Worm (Caenorhabditis elegans) whole organism, young adult: Measurements from ENCODE around the gene F20G2.6.

ENCODE experiments used
- B0336.3 ChIP-seq: fragments of 200-800 bp; sonication (Bioruptor generic); IDR thresholded peaks from 2 replicates; pipeline ENCODE4 v1.3.6; 2022; ENCODE audit warnings: missing genetic modification characterization, missing compliant biosample characterization
- C06A6.2 ChIP-seq: fragments of 200-800 bp; sonication (Bioruptor generic); conservative IDR thresholded peaks from 2 replicates; pipeline ENCODE4 v1.3.6; 2022; ENCODE audit warnings: missing genetic modification characterization, missing compliant biosample characterization
- F22D6.2 ChIP-seq: sonication (generic microtip); optimal IDR thresholded peaks from 2 replicates; lab custom pipeline; 2016; ENCODE audit warnings: mild to moderate bottlenecking, missing genetic modification characterization, missing compliant biosample characterization
- F23B12.7 ChIP-seq: sonication (generic microtip); optimal IDR thresholded peaks from 2 replicates; lab custom pipeline; 2017; ENCODE audit warnings: missing genetic modification characterization, mild to moderate bottlenecking, missing compliant biosample characterization, antibody characterized with exemption, moderate library complexity; ENCODE audit not compliant: insufficient read depth
- F52B5.7 ChIP-seq: sonication (generic microtip); optimal IDR thresholded peaks from 2 replicates; lab custom pipeline; 2016; ENCODE audit warnings: mild to moderate bottlenecking, missing genetic modification characterization, missing compliant biosample characterization
- F57A8.1 ChIP-seq: fragments of 200-800 bp; sonication (Bioruptor generic); optimal IDR thresholded peaks from 2 replicates; lab custom pipeline; 2018; ENCODE audit warnings: mild to moderate bottlenecking, missing genetic modification characterization, moderate library complexity, missing compliant biosample characterization
- Y53G8AR.9 ChIP-seq: fragments of 200-800 bp; sonication (Bioruptor generic); conservative IDR thresholded peaks from 2 replicates; pipeline ENCODE4 v1.3.6; 2022; ENCODE audit warnings: missing genetic modification reagents, missing genetic modification characterization, missing compliant biosample characterization
- Y56A3A.18 ChIP-seq: fragments of 200-800 bp; sonication (Bioruptor generic); IDR thresholded peaks from 2 replicates; pipeline ENCODE4 v1.3.6; 2022; ENCODE audit warnings: missing genetic modification reagents, missing genetic modification characterization, missing compliant biosample characterization
- Y79H2A.3 ChIP-seq: fragments of 200-800 bp; sonication (Bioruptor generic); conservative IDR thresholded peaks from 2 replicates; pipeline ENCODE4 v1.3.6; 2022; ENCODE audit warnings: missing genetic modification reagents, missing genetic modification characterization, missing compliant biosample characterization
- Y95B8A.8 ChIP-seq: fragments of 200-800 bp; sonication (Bioruptor generic); IDR thresholded peaks from 2 replicates; pipeline ENCODE4 v1.3.6; 2022; ENCODE audit warnings: missing genetic modification reagents, missing genetic modification characterization, missing compliant biosample characterization
- aptf-3 ChIP-seq: fragments of 200-800 bp; sonication (Bioruptor generic); IDR thresholded peaks from 2 replicates; pipeline ENCODE4 v1.3.6; 2022; ENCODE audit warnings: missing genetic modification characterization, missing compliant biosample characterization
- atf-7 ChIP-seq: sonication (generic microtip); optimal IDR thresholded peaks from 2 replicates; lab custom pipeline; 2017; ENCODE audit warnings: mild to moderate bottlenecking, missing genetic modification characterization, missing compliant biosample characterization
- attf-5 ChIP-seq: fragments of 200-800 bp; sonication (Bioruptor generic); optimal IDR thresholded peaks from 2 replicates; lab custom pipeline; 2018; ENCODE audit warnings: mild to moderate bottlenecking, missing genetic modification characterization, missing compliant biosample characterization
- bed-1 ChIP-seq: fragments of 200-800 bp; sonication (Bioruptor generic); IDR thresholded peaks from 2 replicates; pipeline ENCODE4 v1.3.6; 2022; ENCODE audit warnings: missing genetic modification reagents, missing genetic modification characterization, missing compliant biosample characterization
- ccch-3 ChIP-seq: fragments of 200-800 bp; sonication (Bioruptor generic); optimal IDR thresholded peaks from 2 replicates; lab custom pipeline; 2018; ENCODE audit warnings: mild to moderate bottlenecking, missing genetic modification characterization, missing compliant biosample characterization
- cebp-1 ChIP-seq, 2 experiments: fragments of 200-800 bp in 1 of 2; sonication (Bioruptor generic) in 1 of 2; sonication (generic microtip) in 1 of 2; IDR thresholded peaks in 1 of 2; optimal IDR thresholded peaks in 1 of 2; 2 replicates each; pipeline versions ENCODE4 v1.3.6 to Lab custom; 2017 to 2022; ENCODE audit warnings: missing compliant biosample characterization in 2 of 2, missing genetic modification characterization in 2 of 2, mild to moderate bottlenecking in 1 of 2, missing genetic modification reagents in 1 of 2, moderate library complexity in 1 of 2
- cebp-2 ChIP-seq: fragments of 200-800 bp; sonication (Bioruptor generic); IDR thresholded peaks from 2 replicates; pipeline ENCODE4 v1.3.6; 2022; ENCODE audit warnings: missing genetic modification characterization, missing compliant biosample characterization
- ceh-100 ChIP-seq: fragments of 200-800 bp; sonication (Bioruptor generic); IDR thresholded peaks from 2 replicates; pipeline ENCODE4 v1.3.6; 2022; ENCODE audit warnings: missing genetic modification reagents, missing genetic modification characterization, missing compliant biosample characterization
- ceh-79 ChIP-seq: sonication (generic microtip); optimal IDR thresholded peaks from 2 replicates; lab custom pipeline; 2017; ENCODE audit warnings: mild to moderate bottlenecking, missing genetic modification characterization, missing compliant biosample characterization
- dpff-1 ChIP-seq: sonication (generic microtip); optimal IDR thresholded peaks from 2 replicates; lab custom pipeline; 2017; ENCODE audit warnings: mild to moderate bottlenecking, missing genetic modification characterization, missing compliant biosample characterization
- fkh-3 ChIP-seq: sonication (generic microtip); optimal IDR thresholded peaks from 2 replicates; lab custom pipeline; 2016; ENCODE audit warnings: mild to moderate bottlenecking, missing genetic modification characterization, missing compliant biosample characterization
- gei-17 ChIP-seq: fragments of 200-800 bp; sonication (Bioruptor generic); optimal IDR thresholded peaks from 2 replicates; lab custom pipeline; 2018; ENCODE audit warnings: mild to moderate bottlenecking, missing genetic modification characterization, missing compliant biosample characterization
- hmg-1.2 ChIP-seq: fragments of 200-800 bp; sonication (Bioruptor generic); IDR thresholded peaks from 2 replicates; pipeline ENCODE4 v1.3.6; 2022; ENCODE audit warnings: missing genetic modification reagents, missing genetic modification characterization, missing compliant biosample characterization
- lin-35 ChIP-seq, 3 experiments: fragments of 150-350 bp in 2 of 3; sonication (generic microtip) in 1 of 3; optimal IDR thresholded peaks; 2 replicates each; lab custom pipeline; 2014 to 2018; ENCODE audit warnings: missing biosample characterization in 3 of 3, missing genetic modification characterization in 3 of 3, missing genetic modification reagents in 3 of 3
- lin-54 ChIP-seq: fragments of 200-800 bp; sonication (Bioruptor generic); optimal IDR thresholded peaks from 2 replicates; lab custom pipeline; 2018; ENCODE audit warnings: mild to moderate bottlenecking, missing genetic modification characterization, missing compliant biosample characterization
- madf-10 ChIP-seq: sonication (generic microtip); optimal IDR thresholded peaks from 2 replicates; lab custom pipeline; 2016; ENCODE audit warnings: mild to moderate bottlenecking, missing genetic modification characterization, missing compliant biosample characterization
- madf-3 ChIP-seq: fragments of 200-800 bp; sonication (Bioruptor generic); IDR thresholded peaks from 2 replicates; pipeline ENCODE4 v1.3.6; 2022; ENCODE audit warnings: missing genetic modification reagents, missing genetic modification characterization, missing compliant biosample characterization
- nfya-1 ChIP-seq: sonication (generic microtip); optimal IDR thresholded peaks from 2 replicates; lab custom pipeline; 2017; ENCODE audit warnings: antibody characterized with exemption, missing compliant biosample characterization, missing genetic modification characterization, borderline replicate concordance; ENCODE audit not compliant: insufficient read depth
- rpc-1 ChIP-seq, 2 experiments: fragments of 150-350 bp in 1 of 2; sonication (generic microtip) in 1 of 2; optimal IDR thresholded peaks; 2 replicates each; lab custom pipeline; 2014 to 2018; ENCODE audit warnings: missing biosample characterization in 1 of 2, missing genetic modification characterization in 1 of 2, missing genetic modification reagents in 1 of 2, missing genotype in 1 of 2
- tbx-9 ChIP-seq: sonication (generic microtip); optimal IDR thresholded peaks from 2 replicates; lab custom pipeline; 2016; ENCODE audit warnings: borderline replicate concordance, missing genetic modification characterization, inconsistent platforms, missing compliant biosample characterization
- tlf-1 ChIP-seq: fragments of 200-800 bp; sonication (Bioruptor generic); optimal IDR thresholded peaks from 2 replicates; lab custom pipeline; 2018; ENCODE audit warnings: mild to moderate bottlenecking, missing genetic modification characterization, missing compliant biosample characterization
- xnd-1 ChIP-seq: sonication (generic microtip); optimal IDR thresholded peaks from 2 replicates; lab custom pipeline; 2016; ENCODE audit warnings: missing genotype, missing genetic modification reagents, missing genetic modification characterization, missing compliant biosample characterization
- zim-3 ChIP-seq: sonication (generic microtip); optimal IDR thresholded peaks from 2 replicates; lab custom pipeline; 2017; ENCODE audit warnings: mild to moderate bottlenecking, missing genetic modification characterization, moderate library complexity, missing compliant biosample characterization
- ztf-18 ChIP-seq: sonication (generic microtip); optimal IDR thresholded peaks from 2 replicates; lab custom pipeline; 2016; ENCODE audit warnings: missing genotype, mild to moderate bottlenecking, missing genetic modification characterization, missing compliant biosample characterization
- ztf-26 ChIP-seq: sonication (generic microtip); optimal IDR thresholded peaks from 2 replicates; lab custom pipeline; 2017; ENCODE audit warnings: missing genetic modification characterization, missing compliant biosample characterization

Gene F20G2.6

DNA sequence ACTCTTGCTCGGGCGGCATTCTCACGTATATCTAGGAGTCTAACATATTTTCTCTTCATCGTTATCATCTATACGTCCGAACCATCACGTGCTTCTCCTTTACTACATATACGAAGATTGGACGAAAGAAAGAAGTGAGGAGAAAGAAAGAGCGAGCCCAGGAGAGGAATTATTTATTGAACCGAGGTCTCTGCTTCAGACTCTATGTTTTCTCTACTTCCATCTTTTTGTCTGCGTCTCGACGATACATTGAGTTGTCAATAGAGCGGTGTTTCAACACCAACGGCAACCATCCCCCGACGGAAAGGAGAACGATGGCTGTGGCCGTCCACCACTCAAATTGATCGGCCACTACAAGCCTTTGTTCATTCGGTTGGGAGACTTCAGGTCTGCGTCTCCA is 26.5 kb downstream of the F20G2.6 start (continued):
- peak; percentile 61 for TF ChIP-seq madf-10 (tag; lab: Kevin White, UChicago)
- peak; percentile 73; the same call in 1 of the 2 replicates for TF ChIP-seq Y95B8A.8 (GFP tag; lab: Robert Waterston, UW)
- TF ChIP-seq bed-1 (GFP tag; lab: Robert Waterston, UW), result no peak
- TF ChIP-seq Y56A3A.18 (GFP tag; lab: Robert Waterston, UW), result 0 out of 2 replicates have a peak, but pooled peaks have one; percentile 51
- no peak for TF ChIP-seq fkh-3 (tag; lab: Kevin White, UChicago)
- TF ChIP-seq F23B12.7, result peak; percentile 70
- TF ChIP-seq rpc-1 (optimal IDR thresholded peaks at IDR 0.05; lab: Kevin White, UChicago), result no peak
- TF ChIP-seq rpc-1 (tag; optimal IDR thresholded peaks at IDR 0.05; lab: Kevin White, UChicago), result no peak
- TF ChIP-seq cebp-1 (GFP tag; IDR thresholded peaks at IDR 0.05; lab: Robert Waterston, UW), result peak; percentile 72; the same call in 1 of the 2 replicates
- TF ChIP-seq cebp-1 (tag; optimal IDR thresholded peaks at IDR 0.05; lab: Kevin White, UChicago), result peak; percentile 88
- TF ChIP-seq aptf-3 (GFP tag; lab: Robert Waterston, UW), result no peak
- TF ChIP-seq C06A6.2 (GFP tag; lab: Robert Waterston, UW), result no peak
- TF ChIP-seq gei-17 (GFP tag; lab: Kevin White, UChicago), result no peak
- TF ChIP-seq ztf-26 (tag; lab: Kevin White, UChicago), result no peak
- TF ChIP-seq ztf-18 (tag; lab: Kevin White, UChicago), result peak; percentile 48
- peak; percentile 25; the same call in 1 of the 2 replicates for TF ChIP-seq ceh-100
- peak; percentile 26 for TF ChIP-seq tlf-1 (GFP tag; lab: Kevin White, UChicago)
- peak; percentile 39; the same call in 1 of the 2 replicates for TF ChIP-seq B0336.3
- peak; percentile 93 for TF ChIP-seq attf-5

DNA sequence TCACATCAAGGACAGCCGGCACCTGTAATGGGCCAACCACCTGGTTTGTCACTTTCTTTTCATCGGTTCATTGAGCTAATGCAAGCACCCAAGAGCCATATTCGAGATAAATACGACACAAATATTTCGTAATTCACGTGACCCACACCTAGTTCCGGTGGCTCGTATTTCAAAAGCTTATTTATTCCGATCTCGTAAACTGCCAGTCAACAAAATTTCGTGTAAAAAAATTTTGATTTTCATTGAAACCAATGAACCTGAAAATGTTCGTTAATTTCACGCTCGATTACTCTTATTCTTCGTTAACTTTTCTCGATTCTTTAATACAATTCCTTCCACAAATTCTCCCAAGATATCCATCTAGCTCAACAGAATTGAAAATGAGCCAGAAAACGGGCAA is 27.2 kb downstream of the F20G2.6 start:
- TF ChIP-seq lin-35 (GFP tag; optimal IDR thresholded peaks at IDR 0.05; lab: Kevin White, UChicago) (no peak), F52B5.7 (tag; lab: Kevin White, UChicago) (no peak), cebp-1 (GFP tag; IDR thresholded peaks at IDR 0.05; lab: Robert Waterston, UW) (no peak), cebp-1 (tag; optimal IDR thresholded peaks at IDR 0.05; lab: Kevin White, UChicago) (peak; percentile 57), cebp-2 (no peak), rpc-1 (optimal IDR thresholded peaks at IDR 0.05; lab: Kevin White, UChicago) (no peak), rpc-1 (tag; optimal IDR thresholded peaks at IDR 0.05; lab: Kevin White, UChicago) (no peak), F22D6.2 (tag; lab: Kevin White, UChicago) (no peak), F57A8.1 (no peak), nfya-1 (tag; lab: Kevin White, UChicago) (no peak), hmg-1.2 (no peak)

DNA sequence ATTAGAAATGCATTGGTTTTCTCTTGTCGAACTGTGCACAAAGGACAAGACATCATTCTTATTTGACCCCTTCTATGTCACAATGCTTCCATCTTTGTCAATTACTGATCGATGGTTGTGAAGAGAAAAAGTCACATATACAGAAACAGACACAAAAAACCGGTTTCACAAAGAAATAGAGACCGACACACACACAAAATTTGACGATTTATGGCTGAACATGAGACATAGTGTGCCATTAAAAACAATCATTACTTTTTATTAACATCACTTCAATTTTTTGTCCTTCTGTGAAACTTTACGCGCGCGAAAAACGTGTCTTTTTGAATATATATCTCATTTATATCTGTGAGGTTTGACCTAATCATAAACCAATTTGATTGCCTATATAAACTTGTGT is 27.7 kb downstream of the F20G2.6 start:
- TF ChIP-seq ceh-79 (tag; lab: Kevin White, UChicago) (no peak), dpff-1 (tag; lab: Kevin White, UChicago) (no peak), xnd-1 (tag; lab: Kevin White, UChicago) (no peak), zim-3 (tag; lab: Kevin White, UChicago) (no peak), bed-1 (GFP tag; lab: Robert Waterston, UW) (no peak), atf-7 (tag; lab: Kevin White, UChicago) (no peak), Y53G8AR.9 (GFP tag; lab: Robert Waterston, UW) (no peak), tbx-9 (tag; lab: Kevin White, UChicago) (no peak), ztf-26 (tag; lab: Kevin White, UChicago) (no peak), lin-54 (GFP tag; lab: Kevin White, UChicago) (no peak), F52B5.7 (tag; lab: Kevin White, UChicago) (no peak), attf-5 (no peak), madf-3 (GFP tag; lab: Robert Waterston, UW) (no peak), ccch-3 (GFP tag; lab: Kevin White, UChicago) (no peak), Y79H2A.3 (GFP tag; lab: Robert Waterston, UW) (no peak)
